Worm (Caenorhabditis elegans) whole organism, young adult: Measurements from ENCODE around the gene F12A10.9.

Experiments
- B0336.3 ChIP-seq: fragments of 200-800 bp; sonication (Bioruptor generic); IDR thresholded peaks from 2 replicates; pipeline ENCODE4 v1.3.6; 2022; ENCODE audit warnings: missing genetic modification characterization, missing compliant biosample characterization
- C06A6.2 ChIP-seq: fragments of 200-800 bp; sonication (Bioruptor generic); conservative IDR thresholded peaks from 2 replicates; pipeline ENCODE4 v1.3.6; 2022; ENCODE audit warnings: missing genetic modification characterization, missing compliant biosample characterization
- C17E4.6 ChIP-seq: fragments of 200-800 bp; sonication (Bioruptor generic); IDR thresholded peaks from 2 replicates; pipeline ENCODE4 v1.3.6; 2022; ENCODE audit warnings: missing genetic modification reagents, missing genetic modification characterization, missing compliant biosample characterization
- F22D6.2 ChIP-seq: sonication (generic microtip); optimal IDR thresholded peaks from 2 replicates; lab custom pipeline; 2016; ENCODE audit warnings: mild to moderate bottlenecking, missing genetic modification characterization, missing compliant biosample characterization
- F37B4.10 ChIP-seq: fragments of 200-800 bp; sonication (Bioruptor generic); IDR thresholded peaks from 2 replicates; pipeline ENCODE4 v1.3.6; 2022; ENCODE audit warnings: missing genetic modification characterization, missing compliant biosample characterization
- F52B5.7 ChIP-seq: sonication (generic microtip); optimal IDR thresholded peaks from 2 replicates; lab custom pipeline; 2016; ENCODE audit warnings: mild to moderate bottlenecking, missing genetic modification characterization, missing compliant biosample characterization
- T26A5.8 ChIP-seq: sonication (generic microtip); optimal IDR thresholded peaks from 2 replicates; lab custom pipeline; 2016; ENCODE audit warnings: missing genetic modification characterization, missing compliant biosample characterization
- Y53G8AR.9 ChIP-seq: fragments of 200-800 bp; sonication (Bioruptor generic); conservative IDR thresholded peaks from 2 replicates; pipeline ENCODE4 v1.3.6; 2022; ENCODE audit warnings: missing genetic modification reagents, missing genetic modification characterization, missing compliant biosample characterization
- Y95B8A.8 ChIP-seq: fragments of 200-800 bp; sonication (Bioruptor generic); IDR thresholded peaks from 2 replicates; pipeline ENCODE4 v1.3.6; 2022; ENCODE audit warnings: missing genetic modification reagents, missing genetic modification characterization, missing compliant biosample characterization
- ama-1 ChIP-seq, 3 experiments: fragments of 150-350 bp in 1 of 3; sonication (generic microtip) in 2 of 3; optimal IDR thresholded peaks; 2 replicates each; lab custom pipeline; 2014 to 2018; ENCODE audit warnings: missing biosample characterization in 2 of 3, missing genetic modification characterization in 2 of 3, missing genetic modification reagents in 2 of 3
- atf-7 ChIP-seq: sonication (generic microtip); optimal IDR thresholded peaks from 2 replicates; lab custom pipeline; 2017; ENCODE audit warnings: mild to moderate bottlenecking, missing genetic modification characterization, missing compliant biosample characterization
- attf-5 ChIP-seq: fragments of 200-800 bp; sonication (Bioruptor generic); optimal IDR thresholded peaks from 2 replicates; lab custom pipeline; 2018; ENCODE audit warnings: mild to moderate bottlenecking, missing genetic modification characterization, missing compliant biosample characterization
- ccch-3 ChIP-seq: fragments of 200-800 bp; sonication (Bioruptor generic); optimal IDR thresholded peaks from 2 replicates; lab custom pipeline; 2018; ENCODE audit warnings: mild to moderate bottlenecking, missing genetic modification characterization, missing compliant biosample characterization
- cebp-2 ChIP-seq: fragments of 200-800 bp; sonication (Bioruptor generic); IDR thresholded peaks from 2 replicates; pipeline ENCODE4 v1.3.6; 2022; ENCODE audit warnings: missing genetic modification characterization, missing compliant biosample characterization
- ceh-27 ChIP-seq: fragments of 200-800 bp; sonication (Bioruptor generic); optimal IDR thresholded peaks from 2 replicates; lab custom pipeline; 2018; ENCODE audit warnings: mild to moderate bottlenecking, missing genetic modification characterization, moderate library complexity, missing compliant biosample characterization
- ceh-40 ChIP-seq: fragments of 200-800 bp; sonication (Bioruptor generic); IDR thresholded peaks from 2 replicates; pipeline ENCODE4 v1.3.6; 2022; ENCODE audit warnings: missing genetic modification characterization, missing compliant biosample characterization
- ceh-58 ChIP-seq: fragments of 200-800 bp; sonication (Bioruptor generic); IDR thresholded peaks from 2 replicates; pipeline ENCODE4 v1.3.6; 2022; ENCODE audit warnings: missing genetic modification characterization, missing compliant biosample characterization
- ceh-91 ChIP-seq: fragments of 200-800 bp; sonication (Bioruptor generic); IDR thresholded peaks from 2 replicates; pipeline ENCODE4 v1.3.6; 2022; ENCODE audit warnings: missing genetic modification reagents, missing genetic modification characterization, missing compliant biosample characterization
- dox-1 ChIP-seq: fragments of 200-800 bp; sonication (Bioruptor generic); IDR thresholded peaks from 2 replicates; pipeline ENCODE4 v1.3.6; 2022; ENCODE audit warnings: missing genetic modification reagents, missing genetic modification characterization, missing compliant biosample characterization
- dpff-1 ChIP-seq: sonication (generic microtip); optimal IDR thresholded peaks from 2 replicates; lab custom pipeline; 2017; ENCODE audit warnings: mild to moderate bottlenecking, missing genetic modification characterization, missing compliant biosample characterization
- efl-1 ChIP-seq: fragments of 150-350 bp; optimal IDR thresholded peaks from 2 replicates; lab custom pipeline; 2014; ENCODE audit warnings: missing biosample characterization, missing genetic modification reagents, missing genetic modification characterization
- egl-18 ChIP-seq: fragments of 200-800 bp; sonication (Bioruptor generic); IDR thresholded peaks from 2 replicates; pipeline ENCODE4 v1.3.6; 2022; ENCODE audit warnings: missing genetic modification reagents, missing genetic modification characterization, missing compliant biosample characterization
- him-1 ChIP-seq: sonication (generic microtip); optimal IDR thresholded peaks from 2 replicates; lab custom pipeline; 2016; ENCODE audit warnings: missing genotype, missing genetic modification reagents, missing genetic modification characterization, missing compliant biosample characterization
- let-607 ChIP-seq, 2 experiments: fragments of 200-800 bp in 1 of 2; sonication (Bioruptor generic) in 1 of 2; sonication (generic microtip) in 1 of 2; optimal IDR thresholded peaks; 2 replicates each; lab custom pipeline; 2016 to 2018; ENCODE audit warnings: mild to moderate bottlenecking in 2 of 2, missing compliant biosample characterization in 2 of 2, missing genetic modification characterization in 2 of 2, moderate library complexity in 2 of 2, missing genotype in 1 of 2
- lin-26 ChIP-seq: fragments of 200-800 bp; sonication (Bioruptor generic); IDR thresholded peaks from 2 replicates; pipeline ENCODE4 v1.3.6; 2022; ENCODE audit warnings: missing genetic modification reagents, missing genetic modification characterization, missing compliant biosample characterization
- lin-40 ChIP-seq: sonication (generic microtip); optimal IDR thresholded peaks from 2 replicates; lab custom pipeline; 2016; ENCODE audit warnings: missing genetic modification characterization, mild to moderate bottlenecking, missing compliant biosample characterization, missing genotype, missing genetic modification reagents
- lir-1 ChIP-seq: fragments of 200-800 bp; sonication (Bioruptor generic); conservative IDR thresholded peaks from 2 replicates; pipeline ENCODE4 v1.3.6; 2022; ENCODE audit warnings: missing genetic modification reagents, missing genetic modification characterization, missing compliant biosample characterization
- lsy-27 ChIP-seq: sonication (generic microtip); optimal IDR thresholded peaks from 2 replicates; lab custom pipeline; 2017; ENCODE audit warnings: missing genetic modification characterization, mild to moderate bottlenecking, missing compliant biosample characterization, antibody characterized with exemption, missing genotype, borderline replicate concordance; ENCODE audit not compliant: insufficient read depth
- madf-10 ChIP-seq: sonication (generic microtip); optimal IDR thresholded peaks from 2 replicates; lab custom pipeline; 2016; ENCODE audit warnings: mild to moderate bottlenecking, missing genetic modification characterization, missing compliant biosample characterization
- madf-3 ChIP-seq: fragments of 200-800 bp; sonication (Bioruptor generic); IDR thresholded peaks from 2 replicates; pipeline ENCODE4 v1.3.6; 2022; ENCODE audit warnings: missing genetic modification reagents, missing genetic modification characterization, missing compliant biosample characterization
- madf-6 ChIP-seq: fragments of 200-800 bp; sonication (Bioruptor generic); IDR thresholded peaks from 2 replicates; pipeline ENCODE4 v1.3.6; 2022; ENCODE audit warnings: missing genetic modification reagents, missing genetic modification characterization, missing compliant biosample characterization
- madf-8 ChIP-seq: fragments of 200-800 bp; sonication (Bioruptor generic); conservative IDR thresholded peaks from 2 replicates; pipeline ENCODE4 v1.3.6; 2022; ENCODE audit warnings: missing genetic modification reagents, missing genetic modification characterization, missing compliant biosample characterization
- mxl-1 ChIP-seq: sonication (generic microtip); optimal IDR thresholded peaks from 2 replicates; lab custom pipeline; 2016; ENCODE audit warnings: missing genetic modification characterization, missing compliant biosample characterization
- nfya-2 ChIP-seq: fragments of 200-800 bp; sonication (Bioruptor generic); IDR thresholded peaks from 2 replicates; pipeline ENCODE4 v1.3.6; 2022; ENCODE audit warnings: missing genetic modification reagents, missing genetic modification characterization, missing compliant biosample characterization
- nfyb-1 ChIP-seq: fragments of 200-800 bp; sonication (Bioruptor generic); IDR thresholded peaks from 2 replicates; pipeline ENCODE4 v1.3.6; 2022; ENCODE audit warnings: missing genetic modification reagents, missing genetic modification characterization, missing compliant biosample characterization
- nhr-179 ChIP-seq: sonication (generic microtip); optimal IDR thresholded peaks from 2 replicates; lab custom pipeline; 2016; ENCODE audit warnings: mild to moderate bottlenecking, missing genetic modification characterization, missing compliant biosample characterization
- nhr-80 ChIP-seq: sonication (generic microtip); optimal IDR thresholded peaks from 2 replicates; lab custom pipeline; 2016; ENCODE audit warnings: missing genetic modification characterization, missing compliant biosample characterization
- pbrm-1 ChIP-seq: fragments of 200-800 bp; sonication (Bioruptor generic); IDR thresholded peaks from 2 replicates; pipeline ENCODE4 v1.3.6; 2022; ENCODE audit warnings: missing genetic modification reagents, missing genetic modification characterization, missing compliant biosample characterization
- rec-8 ChIP-seq, 2 experiments: sonication (generic microtip); optimal IDR thresholded peaks; 2 replicates each; lab custom pipeline; 2016; ENCODE audit warnings: mild to moderate bottlenecking in 2 of 2, missing genetic modification characterization in 2 of 2, missing genetic modification reagents in 2 of 2, missing genotype in 2 of 2, missing biosample characterization in 1 of 2, missing compliant biosample characterization in 1 of 2, moderate library complexity in 1 of 2
- repo-1 ChIP-seq: sonication (generic microtip); optimal IDR thresholded peaks from 2 replicates; lab custom pipeline; 2017; ENCODE audit warnings: mild to moderate bottlenecking, missing genetic modification characterization, missing compliant biosample characterization
- snpc-1.1 ChIP-seq: sonication (generic microtip); optimal IDR thresholded peaks from 2 replicates; lab custom pipeline; 2017; ENCODE audit warnings: missing genetic modification characterization, mild to moderate bottlenecking, missing compliant biosample characterization, antibody characterized with exemption, moderate library complexity, missing genotype, missing genetic modification reagents; ENCODE audit not compliant: insufficient read depth
- snpc-1.3 ChIP-seq: sonication (generic microtip); optimal IDR thresholded peaks from 2 replicates; lab custom pipeline; 2017; ENCODE audit warnings: missing genetic modification characterization, mild to moderate bottlenecking, missing compliant biosample characterization, antibody characterized with exemption, moderate library complexity, missing genotype, missing genetic modification reagents; ENCODE audit not compliant: insufficient read depth
- snpc-4 ChIP-seq, 5 experiments: fragments of 150-350 bp in 1 of 5; sonication (generic microtip) in 4 of 5; optimal IDR thresholded peaks; 2 replicates each; lab custom pipeline; 2014 to 2018; ENCODE audit warnings: missing genetic modification characterization in 5 of 5, missing biosample characterization in 3 of 5, antibody characterized with exemption in 2 of 5, mild to moderate bottlenecking in 2 of 5, missing compliant biosample characterization in 2 of 5, missing genotype in 2 of 5, moderate library complexity in 2 of 5, missing genetic modification reagents in 1 of 5
- somi-1 ChIP-seq: fragments of 200-800 bp; sonication (Bioruptor generic); optimal IDR thresholded peaks from 2 replicates; lab custom pipeline; 2018; ENCODE audit warnings: mild to moderate bottlenecking, missing genetic modification characterization, missing compliant biosample characterization
- sptf-2 ChIP-seq: fragments of 200-800 bp; sonication (Bioruptor generic); optimal IDR thresholded peaks from 2 replicates; lab custom pipeline; 2018; ENCODE audit warnings: mild to moderate bottlenecking, missing genetic modification characterization, missing compliant biosample characterization
- zfh-2 ChIP-seq: fragments of 200-800 bp; sonication (Bioruptor generic); conservative IDR thresholded peaks from 2 replicates; pipeline ENCODE4 v1.3.6; 2022; ENCODE audit warnings: missing genetic modification reagents, missing genetic modification characterization, missing compliant biosample characterization
- ztf-25 ChIP-seq: fragments of 200-800 bp; sonication (Bioruptor generic); IDR thresholded peaks from 2 replicates; pipeline ENCODE4 v1.3.6; 2022; ENCODE audit warnings: missing genetic modification reagents, missing genetic modification characterization, missing compliant biosample characterization
- ztf-28 ChIP-seq: fragments of 200-800 bp; sonication (Bioruptor generic); IDR thresholded peaks from 2 replicates; pipeline ENCODE4 v1.3.6; 2022; ENCODE audit warnings: missing genetic modification reagents, missing genetic modification characterization, missing compliant biosample characterization

F12A10.9 gene

ce11 chrII:5544145-5544515 is 45.6 kb downstream of the F12A10.9 start (continued):
- no peak for TF ChIP-seq F37B4.10 (GFP tag; lab: Robert Waterston, UW)
- TF ChIP-seq zfh-2 (GFP tag; lab: Robert Waterston, UW), result no peak
- no peak for TF ChIP-seq dpff-1 (tag; lab: Kevin White, UChicago)
- TF ChIP-seq madf-8 (GFP tag; lab: Robert Waterston, UW), result no peak
- no peak for TF ChIP-seq lsy-27 (tag; lab: Kevin White, UChicago)
- no peak for TF ChIP-seq ceh-91 (GFP tag; lab: Robert Waterston, UW)
- TF ChIP-seq Y53G8AR.9 (GFP tag; lab: Robert Waterston, UW), result peak; percentile 37
- no peak for TF ChIP-seq F52B5.7 (tag; lab: Kevin White, UChicago)
- no peak for TF ChIP-seq ceh-58 (GFP tag; lab: Robert Waterston, UW)
- TF ChIP-seq atf-7 (tag; lab: Kevin White, UChicago), result no peak
- TF ChIP-seq sptf-2, result no peak
- peak; percentile 11 for TF ChIP-seq nhr-80 (tag; lab: Kevin White, UChicago)
- TF ChIP-seq lir-1 (GFP tag; lab: Robert Waterston, UW), result no peak
- TF ChIP-seq nfyb-1 (GFP tag; lab: Robert Waterston, UW), result no peak; the same call in 1 of the 2 replicates
- no peak for TF ChIP-seq T26A5.8
- TF ChIP-seq somi-1 (GFP tag; lab: Kevin White, UChicago), result no peak
- no peak for TF ChIP-seq lin-26
- no peak for TF ChIP-seq ceh-40
- TF ChIP-seq ztf-28 (GFP tag; lab: Robert Waterston, UW), result no peak
- TF ChIP-seq him-1 (tag; lab: Kevin White, UChicago), result no peak
- peak; percentile 32 for TF ChIP-seq F22D6.2
- no peak for TF ChIP-seq repo-1 (tag; lab: Kevin White, UChicago)
- TF ChIP-seq nhr-179 (tag; lab: Kevin White, UChicago), result no peak
- TF ChIP-seq ceh-27, result peak; percentile 50
- TF ChIP-seq C17E4.6 (GFP tag; lab: Robert Waterston, UW), result no peak
- TF ChIP-seq cebp-2 (GFP tag; lab: Robert Waterston, UW), result no peak
- TF ChIP-seq Y95B8A.8 (GFP tag; lab: Robert Waterston, UW), result no peak
- TF ChIP-seq B0336.3, result peak; percentile 54; the same call in 1 of the 2 replicates
- TF ChIP-seq snpc-4 (GFP tag; optimal IDR thresholded peaks at IDR 0.05; lab: Kevin White, UChicago), result peak; percentile 93
- peak; percentile 98 to 99 (median 98) for TF ChIP-seq snpc-4 (tag; optimal IDR thresholded peaks at IDR 0.05; lab: Kevin White, UChicago)
- peak; percentile 93 for TF ChIP-seq pbrm-1 (GFP tag; lab: Robert Waterston, UW)
- TF ChIP-seq ama-1 (optimal IDR thresholded peaks at IDR 0.05; lab: Kevin White, UChicago), result peak; percentile 98
- TF ChIP-seq ama-1 (GFP tag; optimal IDR thresholded peaks at IDR 0.05; lab: Kevin White, UChicago), result no peak
- no peak for TF ChIP-seq mxl-1 (tag; lab: Kevin White, UChicago)
- no peak for TF ChIP-seq nfya-2 (GFP tag; lab: Robert Waterston, UW)
- TF ChIP-seq madf-3, result no peak
- no peak for TF ChIP-seq let-607 (tag; optimal IDR thresholded peaks at IDR 0.05; lab: Kevin White, UChicago)
- no peak for TF ChIP-seq snpc-1.3 (tag; lab: Kevin White, UChicago)
- TF ChIP-seq C06A6.2 (GFP tag; lab: Robert Waterston, UW), result peak; percentile 78
- TF ChIP-seq lin-40 (tag; lab: Kevin White, UChicago), result no peak
- TF ChIP-seq madf-10 (tag; lab: Kevin White, UChicago), result no peak
- TF ChIP-seq dox-1 (GFP tag; lab: Robert Waterston, UW), result peak; percentile 14; the same call in 1 of the 2 replicates
- TF ChIP-seq madf-6 (GFP tag; lab: Robert Waterston, UW), result peak; percentile 30; the same call in 1 of the 2 replicates
- TF ChIP-seq rec-8 (tag; optimal IDR thresholded peaks at IDR 0.05; lab: Kevin White, UChicago), result no peak
- TF ChIP-seq ccch-3 (GFP tag; lab: Kevin White, UChicago), result no peak
- TF ChIP-seq snpc-1.1 (tag; lab: Kevin White, UChicago), result peak; percentile 82
- TF ChIP-seq egl-18 (GFP tag; lab: Robert Waterston, UW), result 0 out of 2 replicates have a peak, but pooled peaks have one; percentile 9
- no peak for TF ChIP-seq ztf-25 (GFP tag; lab: Robert Waterston, UW)
- no peak for TF ChIP-seq efl-1 (GFP tag; lab: Kevin White, UChicago)
- TF ChIP-seq attf-5 (GFP tag; lab: Kevin White, UChicago), result peak; percentile 34
